Worm (Caenorhabditis elegans): ENCODE measurements around the gene rom-1.

Gene rom-1

DNA sequence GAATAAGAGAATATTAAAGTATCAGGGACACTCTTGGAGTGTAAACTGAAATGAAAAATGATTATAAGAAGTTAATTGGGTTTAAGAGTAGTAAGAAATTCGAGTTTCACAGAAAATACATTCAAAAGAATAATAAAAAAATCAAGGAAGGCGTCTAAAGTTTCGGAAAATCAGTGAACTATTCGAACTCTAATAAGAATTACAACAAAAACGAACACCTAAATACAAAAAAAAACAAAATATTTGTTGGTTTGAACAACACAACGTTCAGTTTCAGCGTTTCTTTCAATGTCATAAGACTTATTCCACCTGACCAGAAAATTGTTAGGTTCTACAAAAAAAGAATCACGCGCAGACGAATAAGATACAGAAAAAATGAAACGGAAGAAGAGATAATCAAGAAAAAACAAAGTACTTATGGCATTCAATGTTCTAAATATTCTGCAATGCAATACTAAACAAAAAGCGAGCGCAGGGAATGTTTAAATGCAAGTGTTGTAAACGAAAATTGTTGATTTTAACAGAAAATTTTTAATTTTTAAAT is 7.9 kb upstream of the rom-1 start, which contains the start of gene nhl-2:
nhl-2 (minus strand) TSS at position 51 of the 544 bp plus-strand sequence.
- TF ChIP-seq elt-1 (tag; optimal IDR thresholded peaks at IDR 0.05; ENCODE audit: borderline replicate concordance, insufficient read depth) (no peak), ztf-11 (tag; optimal IDR thresholded peaks at IDR 0.05) (no peak), sptf-1 (tag; optimal IDR thresholded peaks at IDR 0.05) (no peak), nhr-2 (tag; optimal IDR thresholded peaks at IDR 0.05) (no peak), lsy-2 (tag; optimal IDR thresholded peaks at IDR 0.05) (no peak), tbx-8 (GFP tag; optimal IDR thresholded peaks at IDR 0.05) (no peak), ceh-43 (GFP tag; optimal IDR thresholded peaks at IDR 0.05) (no peak), lin-32 (GFP tag; optimal IDR thresholded peaks at IDR 0.05) (no peak), flh-1 (GFP tag; optimal IDR thresholded peaks at IDR 0.05) (no peak), nhr-76 (tag; optimal IDR thresholded peaks at IDR 0.05) (no peak), bed-3 (GFP tag; optimal IDR thresholded peaks at IDR 0.05) (no peak), nhr-237 (tag; optimal IDR thresholded peaks at IDR 0.05) (no peak), zip-8 (tag; optimal IDR thresholded peaks at IDR 0.05) (no peak)

DNA sequence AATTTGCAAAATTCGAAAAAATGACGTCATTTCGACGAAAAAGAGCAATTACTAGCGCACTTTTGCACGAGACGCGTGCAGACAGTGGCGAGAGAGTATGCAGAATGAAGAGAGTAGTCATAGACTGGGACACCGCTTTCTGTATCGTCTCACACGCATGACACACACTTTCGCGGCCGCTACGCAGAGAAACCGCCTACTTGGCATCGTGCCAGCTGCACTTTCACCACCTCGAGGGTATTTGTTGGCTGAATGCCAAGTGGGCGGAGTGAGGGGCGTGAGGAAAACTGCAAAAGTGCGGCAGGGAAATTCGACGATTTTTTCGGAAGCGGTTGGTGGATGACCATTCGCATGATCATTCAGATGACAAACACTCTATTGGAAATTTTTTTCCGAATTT is 7.3 kb upstream of the rom-1 start:
- TF ChIP-seq nhr-76 (tag; optimal IDR thresholded peaks at IDR 0.05), result peak; percentile 29
- peak; percentile 85 for TF ChIP-seq ceh-39 (tag; optimal IDR thresholded peaks at IDR 0.05)
- TF ChIP-seq nhr-28 (tag; optimal IDR thresholded peaks at IDR 0.05), result no peak
- peak; percentile 86 for TF ChIP-seq cnd-1 (tag; optimal IDR thresholded peaks at IDR 0.05)
- TF ChIP-seq lsy-2 (tag; optimal IDR thresholded peaks at IDR 0.05), result peak; percentile 88
- TF ChIP-seq mab-5 (tag; optimal IDR thresholded peaks at IDR 0.05), result peak; percentile 61
- TF ChIP-seq unc-39 (tag; optimal IDR thresholded peaks at IDR 0.05), result peak; percentile 47
- peak; percentile 69 for TF ChIP-seq elt-3 (tag; optimal IDR thresholded peaks at IDR 0.05)
- no peak for TF ChIP-seq flh-1 (GFP tag; optimal IDR thresholded peaks at IDR 0.05)
- peak; percentile 95 for TF ChIP-seq unc-62 (GFP tag; optimal IDR thresholded peaks at IDR 0.05)
- peak; percentile 41 for TF ChIP-seq tbx-8 (GFP tag; optimal IDR thresholded peaks at IDR 0.05)
- TF ChIP-seq pha-4 (tag; optimal IDR thresholded peaks at IDR 0.05), result peak; percentile 98
- TF ChIP-seq ceh-83 (GFP tag; optimal IDR thresholded peaks at IDR 0.05), result no peak
- peak; percentile 72 for TF ChIP-seq nhr-12 (tag; optimal IDR thresholded peaks at IDR 0.05)
- peak; percentile 92 for TF ChIP-seq ham-2 (GFP tag; optimal IDR thresholded peaks at IDR 0.05)
- no peak for TF ChIP-seq elt-1 (tag; optimal IDR thresholded peaks at IDR 0.05; ENCODE audit: borderline replicate concordance, insufficient read depth)
- TF ChIP-seq snpc-4 (tag; optimal IDR thresholded peaks at IDR 0.05), result no peak
- peak; percentile 84 for TF ChIP-seq drap-1 (GFP tag; optimal IDR thresholded peaks at IDR 0.05)
- peak; percentile 42 for TF ChIP-seq zip-8 (tag; optimal IDR thresholded peaks at IDR 0.05)
- peak; percentile 97 for TF ChIP-seq nhr-237 (tag; optimal IDR thresholded peaks at IDR 0.05)
- TF ChIP-seq mep-1 (tag; optimal IDR thresholded peaks at IDR 0.05), result peak; percentile 96
- TF ChIP-seq hlh-1 (tag; optimal IDR thresholded peaks at IDR 0.05), result peak; percentile 84
- TF ChIP-seq sem-2 (GFP tag; optimal IDR thresholded peaks at IDR 0.05), result no peak
- TF ChIP-seq ces-1 (GFP tag; optimal IDR thresholded peaks at IDR 0.05), result peak; percentile 84
- TF ChIP-seq mls-2 (tag; optimal IDR thresholded peaks at IDR 0.05), result peak; percentile 83
- peak; percentile 91 for TF ChIP-seq ztf-11 (tag; optimal IDR thresholded peaks at IDR 0.05)
- TF ChIP-seq M03D4.4 (tag; optimal IDR thresholded peaks at IDR 0.05), result peak; percentile 86
- TF ChIP-seq sptf-1 (tag; optimal IDR thresholded peaks at IDR 0.05), result peak; percentile 88
- peak; percentile 50 for TF ChIP-seq nhr-2 (tag; optimal IDR thresholded peaks at IDR 0.05)
- peak; percentile 89 for TF ChIP-seq blmp-1 (tag; optimal IDR thresholded peaks at IDR 0.05)
- no peak for TF ChIP-seq bed-3 (GFP tag; optimal IDR thresholded peaks at IDR 0.05)
- peak; percentile 91 for TF ChIP-seq lin-13 (tag; optimal IDR thresholded peaks at IDR 0.05)
- TF ChIP-seq unc-120 (tag; optimal IDR thresholded peaks at IDR 0.05; ENCODE audit: poor library complexity, severe bottlenecking), result peak; percentile 89
- peak; percentile 30 for TF ChIP-seq lin-32 (GFP tag; optimal IDR thresholded peaks at IDR 0.05)
- peak; percentile 52 for TF ChIP-seq ceh-43 (GFP tag; optimal IDR thresholded peaks at IDR 0.05)

DNA sequence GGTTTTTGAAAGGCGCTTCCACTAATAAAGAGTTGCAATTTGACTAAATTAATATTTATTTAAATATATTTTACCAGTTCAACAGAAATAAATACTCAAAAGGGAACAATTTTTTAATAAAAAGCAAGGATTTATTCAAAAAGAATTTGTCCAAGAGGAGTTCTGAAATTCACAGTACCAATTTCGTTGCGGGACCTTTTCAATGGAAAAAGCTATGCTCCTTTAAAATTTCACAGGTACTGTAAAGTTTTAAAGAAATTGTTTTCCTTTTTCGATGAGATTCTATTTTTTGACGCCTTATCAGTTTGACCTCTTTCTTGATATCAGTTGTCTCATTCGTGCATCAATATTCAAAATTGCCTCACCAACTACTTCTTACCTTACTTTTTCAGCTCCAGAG is 6.7 kb upstream of the rom-1 start, which contains the start of gene tag-340:
tag-340 (plus strand) TSS at position 249 of the 400 bp plus-strand sequence.
- TF ChIP-seq nhr-28 (tag; optimal IDR thresholded peaks at IDR 0.05), result no peak
- no peak for TF ChIP-seq lsy-2 (tag; optimal IDR thresholded peaks at IDR 0.05)
- no peak for TF ChIP-seq zip-8 (tag; optimal IDR thresholded peaks at IDR 0.05)
- no peak for TF ChIP-seq nhr-2 (tag; optimal IDR thresholded peaks at IDR 0.05)
- TF ChIP-seq ces-1 (GFP tag; optimal IDR thresholded peaks at IDR 0.05), result no peak
- TF ChIP-seq unc-39 (tag; optimal IDR thresholded peaks at IDR 0.05), result no peak
- no peak for TF ChIP-seq elt-3 (tag; optimal IDR thresholded peaks at IDR 0.05)
- TF ChIP-seq lin-32 (GFP tag; optimal IDR thresholded peaks at IDR 0.05), result no peak
- TF ChIP-seq bed-3 (GFP tag; optimal IDR thresholded peaks at IDR 0.05), result no peak
- TF ChIP-seq nhr-12 (tag; optimal IDR thresholded peaks at IDR 0.05), result no peak
- TF ChIP-seq mab-5 (tag; optimal IDR thresholded peaks at IDR 0.05), result no peak
- no peak for TF ChIP-seq nhr-237 (tag; optimal IDR thresholded peaks at IDR 0.05)
- no peak for TF ChIP-seq sem-2 (GFP tag; optimal IDR thresholded peaks at IDR 0.05)
- TF ChIP-seq M03D4.4 (tag; optimal IDR thresholded peaks at IDR 0.05), result no peak
- no peak for TF ChIP-seq ceh-39 (tag; optimal IDR thresholded peaks at IDR 0.05)
- no peak for TF ChIP-seq lin-13 (tag; optimal IDR thresholded peaks at IDR 0.05)
- TF ChIP-seq sptf-1 (tag; optimal IDR thresholded peaks at IDR 0.05), result no peak
- TF ChIP-seq unc-62 (GFP tag; optimal IDR thresholded peaks at IDR 0.05), result no peak
- TF ChIP-seq unc-120 (tag; optimal IDR thresholded peaks at IDR 0.05; ENCODE audit: poor library complexity, severe bottlenecking), result no peak
- no peak for TF ChIP-seq snpc-4 (tag; optimal IDR thresholded peaks at IDR 0.05)

Data from whole organism, mixed stage, embryonic.